Worm (Caenorhabditis elegans): ENCODE measurements around the gene T13C2.2.

Gene T13C2.2

DNA sequence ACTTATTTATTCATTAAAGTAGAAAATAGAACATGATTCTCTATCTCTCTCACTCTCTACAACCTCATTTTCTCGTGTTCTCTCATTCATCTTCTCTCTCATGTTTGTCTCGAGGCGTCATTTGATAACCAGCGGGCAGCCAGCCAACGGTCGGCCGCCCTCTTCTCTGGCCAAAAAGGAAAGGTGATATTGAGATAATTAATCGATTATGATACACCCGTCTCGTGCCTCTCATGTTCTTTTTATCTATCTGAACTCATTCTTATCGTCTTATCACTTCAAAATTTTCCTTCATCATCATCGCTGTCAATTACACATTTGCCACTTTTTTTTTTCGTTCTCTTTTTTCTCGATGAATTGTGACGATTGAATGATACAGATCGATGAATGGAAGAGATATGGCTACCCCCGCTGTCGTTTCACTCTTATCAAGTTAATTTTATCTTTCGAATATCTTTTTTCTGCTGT, 50.7 kb downstream of the T13C2.2 start (continued):
- peak; percentile 60 for TF ChIP-seq die-1 (tag; optimal IDR thresholded peaks at IDR 0.05)
- TF ChIP-seq dox-1 (GFP tag; IDR thresholded peaks at IDR 0.05), result peak; percentile 88
- TF ChIP-seq F23B12.7 (tag; optimal IDR thresholded peaks at IDR 0.05; ENCODE audit: insufficient read depth), result peak; percentile 5
- TF ChIP-seq lin-26 (GFP tag; IDR thresholded peaks at IDR 0.05), result 0 out of 2 replicates have a peak, but pooled peaks have one; percentile 16
- TF ChIP-seq mes-4 (tag; optimal IDR thresholded peaks at IDR 0.05), result no peak
- TF ChIP-seq F22D6.2 (tag; optimal IDR thresholded peaks at IDR 0.05), result peak; percentile 73
- TF ChIP-seq ekl-4 (GFP tag; IDR thresholded peaks at IDR 0.05), result peak; percentile 69; the same call in 1 of the 2 replicates
- TF ChIP-seq zfh-2 (GFP tag; conservative IDR thresholded peaks at IDR 0.05), result peak; percentile 62; the same call in 1 of the 2 replicates
- TF ChIP-seq lin-40 (tag; optimal IDR thresholded peaks at IDR 0.05), result peak; percentile 88
- peak; percentile 30; the same call in 1 of the 2 replicates for TF ChIP-seq hmg-1.2 (GFP tag; IDR thresholded peaks at IDR 0.05)
- TF ChIP-seq K11D2.4 (GFP tag; IDR thresholded peaks at IDR 0.05), result peak; percentile 51
- peak; percentile 100 for TF ChIP-seq nhr-80 (tag; optimal IDR thresholded peaks at IDR 0.05)
- TF ChIP-seq ztf-26 (tag; optimal IDR thresholded peaks at IDR 0.05), result peak; percentile 87
- TF ChIP-seq B0336.3 (GFP tag; IDR thresholded peaks at IDR 0.05), result peak; percentile 92
- peak; percentile 78 for TF ChIP-seq chd-7 (tag; optimal IDR thresholded peaks at IDR 0.05)
- no peak for TF ChIP-seq snpc-3.4 (tag; optimal IDR thresholded peaks at IDR 0.05)
- TF ChIP-seq let-607 (tag; optimal IDR thresholded peaks at IDR 0.05), result peak; percentile 42 to 84

DNA sequence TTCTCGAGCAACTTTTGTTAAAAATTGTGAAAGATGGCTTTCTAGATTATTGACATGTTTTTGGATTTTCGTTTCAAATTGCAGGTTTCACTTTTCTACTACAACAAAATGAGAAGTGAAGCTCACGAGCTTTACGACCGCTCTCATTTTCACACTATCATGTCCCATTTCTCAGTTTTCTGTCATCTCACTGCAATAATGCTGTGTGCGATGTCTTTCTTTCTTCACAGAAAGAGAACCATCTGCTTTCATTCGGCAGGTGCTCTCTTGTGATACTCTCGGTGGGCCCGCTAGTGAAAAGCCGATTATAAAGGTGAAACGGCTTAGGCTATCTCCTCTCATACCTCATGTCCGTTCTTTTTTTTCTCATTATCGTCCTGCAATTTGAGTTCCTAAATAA, 51.2 kb downstream of the T13C2.2 start:
- TF ChIP-seq ceh-100 (GFP tag; IDR thresholded peaks at IDR 0.05) (0 out of 2 replicates have a peak, but pooled peaks have one; percentile 1), tbp1 (GFP tag; optimal IDR thresholded peaks at IDR 0.05) (no peak)

ce11 chrII:6843680-6844079, 51.7 kb downstream of the T13C2.2 start:
- TF ChIP-seq C06A6.2 (GFP tag; conservative IDR thresholded peaks at IDR 0.05), result no peak
- no peak for TF ChIP-seq hlh-12 (tag; optimal IDR thresholded peaks at IDR 0.05)
- peak; percentile 27; the same call in 1 of the 2 replicates for TF ChIP-seq mcd-1 (GFP tag; IDR thresholded peaks at IDR 0.05)
- peak; percentile 67; the same call in 1 of the 2 replicates for TF ChIP-seq madf-3 (GFP tag; IDR thresholded peaks at IDR 0.05)
- peak; percentile 5 for TF ChIP-seq ceh-27 (GFP tag; optimal IDR thresholded peaks at IDR 0.05)
- 0 out of 2 replicates have a peak, but pooled peaks have one; percentile 11 for TF ChIP-seq nfyb-1 (GFP tag; IDR thresholded peaks at IDR 0.05)
- TF ChIP-seq madf-6 (GFP tag; IDR thresholded peaks at IDR 0.05), result peak; percentile 69
- TF ChIP-seq madf-10 (tag; optimal IDR thresholded peaks at IDR 0.05), result peak; percentile 96
- TF ChIP-seq zfh-2 (GFP tag; conservative IDR thresholded peaks at IDR 0.05), result peak; percentile 71
- no peak for TF ChIP-seq K12H6.12 (tag; optimal IDR thresholded peaks at IDR 0.05)
- peak; percentile 19 for TF ChIP-seq xnd-1 (tag; optimal IDR thresholded peaks at IDR 0.05)
- TF ChIP-seq efl-1 (GFP tag; optimal IDR thresholded peaks at IDR 0.05), result peak; percentile 53
- 0 out of 2 replicates have a peak, but pooled peaks have one; percentile 19 for TF ChIP-seq D2030.7 (GFP tag; IDR thresholded peaks at IDR 0.05)
- no peak for TF ChIP-seq aptf-2 (GFP tag; conservative IDR thresholded peaks at IDR 0.05)

DNA sequence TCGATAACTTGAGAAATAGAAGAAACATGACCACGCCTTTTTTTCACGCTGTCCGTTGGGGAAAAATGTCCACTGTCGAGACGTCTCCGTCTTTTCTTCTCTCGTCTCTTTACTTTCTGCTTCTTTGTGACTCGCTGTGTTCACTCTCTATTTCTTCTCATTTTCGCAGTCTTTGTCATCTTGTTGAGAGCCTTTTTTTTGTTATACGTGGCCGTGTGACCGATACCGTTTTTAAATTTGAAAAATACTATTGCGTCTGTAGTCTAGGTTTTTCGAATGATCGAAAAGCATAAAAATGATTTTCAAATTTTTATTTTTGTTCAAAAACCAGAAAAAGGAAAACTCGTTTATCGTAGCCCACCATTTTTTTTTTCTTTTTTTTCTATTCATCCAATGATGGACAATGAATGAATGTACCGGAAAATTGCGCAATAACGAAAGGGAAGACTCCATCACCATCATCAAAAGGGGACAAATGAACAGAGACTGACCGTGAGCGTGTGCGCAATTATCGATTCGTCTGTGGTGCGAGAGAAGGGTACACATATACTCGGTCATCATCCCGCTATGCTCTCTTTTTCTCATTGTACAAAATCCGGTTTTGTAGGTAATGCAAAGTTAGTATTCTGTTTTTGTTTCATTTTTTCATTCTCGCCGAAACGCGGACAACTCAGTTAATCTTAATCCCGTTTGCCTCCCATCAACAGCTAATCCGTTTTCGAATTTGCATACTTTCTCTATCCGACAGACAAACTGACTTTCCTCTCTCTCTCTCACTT, 52.4 kb downstream of the T13C2.2 start:
- no peak for TF ChIP-seq cebp-1 (GFP tag; IDR thresholded peaks at IDR 0.05)
- TF ChIP-seq cebp-1 (tag; optimal IDR thresholded peaks at IDR 0.05), result peak; percentile 1
- peak; percentile 16; the same call in 1 of the 2 replicates for TF ChIP-seq hmg-1.2 (GFP tag; IDR thresholded peaks at IDR 0.05)
- TF ChIP-seq pbrm-1 (GFP tag; IDR thresholded peaks at IDR 0.05), result 0 out of 2 replicates have a peak, but pooled peaks have one; percentile 18
- TF ChIP-seq Y79H2A.3 (GFP tag; conservative IDR thresholded peaks at IDR 0.05), result no peak
